Fruit fly (Drosophila melanogaster) whole organism, embryonic: Measurements from ENCODE around the gene CG34149.

ENCODE experiments used
- Antp ChIP-seq: fragments of 200-800 bp; sonication (Bioruptor generic); optimal IDR thresholded peaks from 3 replicates; lab custom pipeline; 2016; ENCODE audit warnings: missing biosample characterization, missing genetic modification characterization
- B-H1 ChIP-seq: fragments of 200-800 bp; sonication (Bioruptor generic); IDR thresholded peaks from 3 replicates; pipeline ENCODE4 v1.3.6; 2022; ENCODE audit warnings: missing biosample characterization, missing genetic modification characterization
- CG10267 ChIP-seq: fragments of 200-800 bp; sonication (Bioruptor generic); optimal IDR thresholded peaks from 2 replicates; lab custom pipeline; 2018; ENCODE audit warnings: missing biosample characterization, mild to moderate bottlenecking, missing genetic modification characterization, moderate library complexity
- CG10366 ChIP-seq: fragments of 200-800 bp; sonication (Bioruptor generic); IDR thresholded peaks from 2 replicates; pipeline ENCODE4 v1.3.6; 2022; ENCODE audit warnings: missing biosample characterization, missing genetic modification characterization
- CG15073 ChIP-seq: fragments of 200-800 bp; sonication (Bioruptor generic); optimal IDR thresholded peaks from 2 replicates; lab custom pipeline; 2016; ENCODE audit warnings: missing biosample characterization, missing genetic modification characterization
- CG15479 ChIP-seq: fragments of 200-800 bp; sonication (Bioruptor generic); optimal IDR thresholded peaks from 3 replicates; lab custom pipeline; 2019; ENCODE audit warnings: missing biosample characterization, mild to moderate bottlenecking, missing genetic modification characterization, moderate library complexity
- CG17385 ChIP-seq: fragments of 200-800 bp; sonication (Bioruptor generic); optimal IDR thresholded peaks from 3 replicates; lab custom pipeline; 2018; ENCODE audit warnings: missing biosample characterization, mild to moderate bottlenecking, missing genetic modification characterization
- CG17612 ChIP-seq: fragments of 200-800 bp; sonication (Bioruptor generic); IDR thresholded peaks from 2 replicates; pipeline ENCODE4 v1.3.6; 2022; ENCODE audit warnings: missing biosample characterization, missing genetic modification characterization
- CG18619 ChIP-seq: fragments of 200-800 bp; sonication (Bioruptor generic); optimal IDR thresholded peaks from 3 replicates; lab custom pipeline; 2017; ENCODE audit warnings: missing biosample characterization, mild to moderate bottlenecking, missing genetic modification characterization
- CG2116 ChIP-seq: fragments of 200-800 bp; sonication (Bioruptor generic); optimal IDR thresholded peaks from 3 replicates; lab custom pipeline; 2018; ENCODE audit warnings: missing biosample characterization, mild to moderate bottlenecking, missing genetic modification characterization
- CG2129 ChIP-seq: fragments of 200-800 bp; sonication (Bioruptor generic); IDR thresholded peaks from 2 replicates; pipeline ENCODE4 v1.3.6; 2022; ENCODE audit warnings: missing biosample characterization, missing genetic modification characterization; ENCODE audit not compliant: partially characterized antibody
- CG2889 ChIP-seq: fragments of 200-800 bp; sonication (Bioruptor generic); IDR thresholded peaks from 3 replicates; pipeline ENCODE4 v1.3.6; 2022; ENCODE audit warnings: missing biosample characterization, missing genetic modification characterization
- CG30020 ChIP-seq: fragments of 200-800 bp; optimal IDR thresholded peaks from 2 replicates; lab custom pipeline; 2019; ENCODE audit warnings: missing biosample characterization, mild to moderate bottlenecking, missing genetic modification characterization, moderate library complexity
- CG31388 ChIP-seq: fragments of 200-800 bp; sonication (Bioruptor generic); optimal IDR thresholded peaks from 2 replicates; lab custom pipeline; 2016; ENCODE audit warnings: missing biosample characterization, missing genetic modification characterization
- CG33557 ChIP-seq: fragments of 200-800 bp; sonication (Bioruptor generic); optimal IDR thresholded peaks from 2 replicates; lab custom pipeline; 2019; ENCODE audit warnings: missing biosample characterization, mild to moderate bottlenecking, missing genetic modification characterization, moderate library complexity
- CG3726 ChIP-seq: fragments of 200-800 bp; sonication (Bioruptor generic); IDR thresholded peaks from 3 replicates; pipeline ENCODE4, ENCODE4 v1.3.6; 2022; ENCODE audit warnings: missing biosample characterization, missing genetic modification characterization
- CG6175 ChIP-seq: fragments of 200-800 bp; sonication (Bioruptor generic); IDR thresholded peaks from 3 replicates; pipeline ENCODE4 v1.3.6; 2022; ENCODE audit warnings: missing biosample characterization, missing genetic modification characterization
- CG6854 ChIP-seq: fragments of 200-800 bp; sonication (Bioruptor generic); optimal IDR thresholded peaks from 3 replicates; lab custom pipeline; 2017; ENCODE audit warnings: missing biosample characterization, mild to moderate bottlenecking, missing genetic modification characterization
- CG7357 ChIP-seq: fragments of 200-800 bp; sonication (Bioruptor generic); IDR thresholded peaks from 3 replicates; pipeline ENCODE4 v1.3.6; 2022; ENCODE audit warnings: missing biosample characterization, missing genetic modification characterization
- CG7839 ChIP-seq: fragments of 200-800 bp; sonication (Bioruptor generic); optimal IDR thresholded peaks from 3 replicates; lab custom pipeline; 2018; ENCODE audit warnings: missing biosample characterization, mild to moderate bottlenecking, missing genetic modification characterization, moderate library complexity
- CG8359 ChIP-seq: fragments of 200-800 bp; sonication (Bioruptor generic); optimal IDR thresholded peaks from 2 replicates; lab custom pipeline; 2017; ENCODE audit warnings: missing biosample characterization, mild to moderate bottlenecking, missing genetic modification characterization, borderline replicate concordance
- CG8765 ChIP-seq: fragments of 200-800 bp; sonication (Bioruptor generic); IDR thresholded peaks from 2 replicates; pipeline ENCODE4 v1.3.6; 2022; ENCODE audit warnings: missing biosample characterization, missing genetic modification characterization
- CoRest ChIP-seq: fragments of 200-800 bp; sonication (Bioruptor generic); optimal IDR thresholded peaks from 3 replicates; lab custom pipeline; 2018; ENCODE audit warnings: missing biosample characterization, mild to moderate bottlenecking, missing genetic modification characterization, moderate library complexity
- Deaf1 ChIP-seq: fragments of 200-800 bp; optimal IDR thresholded peaks from 3 replicates; lab custom pipeline; 2019; ENCODE audit warnings: missing biosample characterization, mild to moderate bottlenecking, missing genetic modification characterization, moderate library complexity
- Dip3 ChIP-seq: fragments of 200-800 bp; sonication (Bioruptor generic); optimal IDR thresholded peaks from 3 replicates; lab custom pipeline; 2016; ENCODE audit warnings: missing biosample characterization, missing genetic modification characterization
- Drgx ChIP-seq: fragments of 200-800 bp; sonication (Bioruptor generic); IDR thresholded peaks from 2 replicates; pipeline ENCODE4 v1.3.6; 2022; ENCODE audit warnings: missing biosample characterization, missing genetic modification characterization
- E2f1 ChIP-seq: fragments of 200-800 bp; sonication (Bioruptor generic); IDR thresholded peaks from 2 replicates; pipeline ENCODE4 v1.3.6; 2022; ENCODE audit warnings: missing biosample characterization, missing genetic modification characterization
- ERR ChIP-seq: fragments of 200-800 bp; sonication (Bioruptor generic); optimal IDR thresholded peaks from 2 replicates; lab custom pipeline; 2016; ENCODE audit warnings: missing biosample characterization, missing genetic modification characterization
- Elba2 ChIP-seq: fragments of 200-800 bp; sonication (Bioruptor generic); optimal IDR thresholded peaks from 3 replicates; lab custom pipeline; 2016; ENCODE audit warnings: missing biosample characterization, missing genetic modification characterization
- Fer2 ChIP-seq: fragments of 200-800 bp; sonication (Bioruptor generic); optimal IDR thresholded peaks from 2 replicates; lab custom pipeline; 2018; ENCODE audit warnings: missing biosample characterization, mild to moderate bottlenecking, missing genetic modification characterization, moderate library complexity
- Fer3 ChIP-seq: fragments of 200-800 bp; sonication (Bioruptor generic); optimal IDR thresholded peaks from 2 replicates; lab custom pipeline; 2018; ENCODE audit warnings: missing biosample characterization, mild to moderate bottlenecking, missing genetic modification characterization, moderate library complexity
- HLHmδ ChIP-seq: fragments of 200-800 bp; sonication (Bioruptor generic); optimal IDR thresholded peaks from 2 replicates; lab custom pipeline; 2018; ENCODE audit warnings: missing biosample characterization, mild to moderate bottlenecking, missing genetic modification characterization, moderate library complexity
- MTF-1 ChIP-seq: fragments of 200-800 bp; sonication (Bioruptor generic); optimal IDR thresholded peaks from 2 replicates; lab custom pipeline; 2018; ENCODE audit warnings: missing biosample characterization, mild to moderate bottlenecking, missing genetic modification characterization, borderline replicate concordance
- Mad ChIP-seq: fragments of 200-800 bp; sonication (Bioruptor generic); optimal IDR thresholded peaks from 2 replicates; lab custom pipeline; 2016; ENCODE audit warnings: missing biosample characterization, missing genetic modification characterization
- Max ChIP-seq: fragments of 200-800 bp; sonication (Bioruptor generic); optimal IDR thresholded peaks from 2 replicates; lab custom pipeline; 2016; ENCODE audit warnings: missing biosample characterization, mild to moderate bottlenecking, missing genetic modification characterization
- Mes4 ChIP-seq: fragments of 200-800 bp; sonication (Bioruptor generic); optimal IDR thresholded peaks from 2 replicates; lab custom pipeline; 2016; ENCODE audit warnings: missing biosample characterization, missing genetic modification characterization
- Myb ChIP-seq: fragments of 200-800 bp; sonication (Bioruptor generic); optimal IDR thresholded peaks from 2 replicates; lab custom pipeline; 2016; ENCODE audit warnings: missing biosample characterization, missing genetic modification characterization
- NFAT ChIP-seq: fragments of 200-800 bp; sonication (Bioruptor generic); IDR thresholded peaks from 2 replicates; pipeline ENCODE4 v1.3.6; 2022; ENCODE audit warnings: missing biosample characterization, missing genetic modification characterization
- Sox102F ChIP-seq: fragments of 200-800 bp; sonication (Bioruptor generic); optimal IDR thresholded peaks from 2 replicates; lab custom pipeline; 2018; ENCODE audit warnings: missing biosample characterization, mild to moderate bottlenecking, missing genetic modification characterization, moderate library complexity
- caup ChIP-seq: fragments of 200-800 bp; sonication (Bioruptor generic); optimal IDR thresholded peaks from 3 replicates; lab custom pipeline; 2017; ENCODE audit warnings: missing biosample characterization, mild to moderate bottlenecking, missing genetic modification characterization, moderate library complexity; ENCODE audit not compliant: severe bottlenecking
- disco-r ChIP-seq: fragments of 200-800 bp; sonication (Bioruptor generic); optimal IDR thresholded peaks from 2 replicates; lab custom pipeline; 2016; ENCODE audit warnings: missing biosample characterization, missing genetic modification characterization
- en ChIP-seq: fragments of 200-800 bp; sonication (Bioruptor generic); optimal IDR thresholded peaks from 2 replicates; lab custom pipeline; 2016; ENCODE audit warnings: missing biosample characterization, missing genetic modification characterization
- gsb ChIP-seq: fragments of 200-800 bp; sonication (Bioruptor generic); IDR thresholded peaks from 2 replicates; pipeline ENCODE4 v1.3.6; 2022; ENCODE audit warnings: missing biosample characterization, missing genetic modification characterization
- ind ChIP-seq: fragments of 200-800 bp; sonication (Bioruptor generic); optimal IDR thresholded peaks from 3 replicates; lab custom pipeline; 2016; ENCODE audit warnings: missing biosample characterization, missing genetic modification characterization
- kah ChIP-seq: fragments of 200-800 bp; sonication (Bioruptor generic); optimal IDR thresholded peaks from 2 replicates; lab custom pipeline; 2018; ENCODE audit warnings: missing biosample characterization, mild to moderate bottlenecking, missing genetic modification characterization
- lov ChIP-seq, 2 experiments: fragments of 200-800 bp in 1 of 2; fragments of >200 bp in 1 of 2; sonication (Bioruptor generic) in 1 of 2; IDR thresholded peaks in 1 of 2; optimal IDR thresholded peaks in 1 of 2; 2 replicates in 1 of 2; 3 replicates in 1 of 2; pipeline versions ENCODE4 v1.3.6 to Lab custom; 2017 to 2022; ENCODE audit warnings: missing biosample characterization in 1 of 2, missing genetic modification characterization in 1 of 2
- pita ChIP-seq: fragments of 200-800 bp; sonication (Bioruptor generic); optimal IDR thresholded peaks from 2 replicates; lab custom pipeline; 2017; ENCODE audit warnings: missing biosample characterization, mild to moderate bottlenecking, missing genetic modification characterization
- schlank ChIP-seq: fragments of 200-800 bp; sonication (Bioruptor generic); optimal IDR thresholded peaks from 2 replicates; lab custom pipeline; 2018; ENCODE audit warnings: missing biosample characterization, mild to moderate bottlenecking, missing genetic modification characterization
- sr ChIP-seq: fragments of 200-800 bp; sonication (Bioruptor generic); IDR thresholded peaks from 3 replicates; pipeline ENCODE4 v1.3.6; 2022; ENCODE audit warnings: missing biosample characterization, missing genetic modification characterization
- stc ChIP-seq: fragments of 200-800 bp; sonication (Bioruptor generic); IDR thresholded peaks from 2 replicates; pipeline ENCODE4 v1.3.6; 2022; ENCODE audit warnings: missing biosample characterization, missing genetic modification characterization
- yki ChIP-seq: fragments of >200 bp; optimal IDR thresholded peaks from 3 replicates; lab custom pipeline; 2018
- zen ChIP-seq: fragments of 200-800 bp; sonication (Bioruptor generic); optimal IDR thresholded peaks from 3 replicates; lab custom pipeline; 2018; ENCODE audit warnings: missing biosample characterization, mild to moderate bottlenecking, missing genetic modification characterization, moderate library complexity

The CG34149 gene

dm6 chr3R:22420911-22421310 is 41.0 kb downstream of the CG34149 start, which contains the start of the genes Nop56 and mats (continued):
- TF ChIP-seq MTF-1 (GFP tag; lab: Kevin White, UChicago) (no peak), stc (no peak), CG17612 (GFP tag; lab: Robert Waterston, UW) (no peak), Fer3 (peak; percentile 17), pita (GFP tag; lab: Kevin White, UChicago) (no peak), CG15073 (GFP tag; lab: Kevin White, UChicago) (no peak), CG3726 (GFP tag; lab: Robert Waterston, UW) (no peak), Fer2 (tag; lab: Kevin White, UChicago) (no peak), CG2889 (GFP tag; lab: Robert Waterston, UW) (no peak), yki (no peak), Mad (GFP tag; lab: Kevin White, UChicago) (peak; percentile 22), Antp (GFP tag; lab: Kevin White, UChicago) (no peak), CG33557 (GFP tag; lab: Kevin White, UChicago) (no peak), gsb (GFP tag; lab: Robert Waterston, UW) (no peak), CG30020 (peak; percentile 48), lov (optimal IDR thresholded peaks at IDR 0.05; lab: Kevin White, UChicago) (no peak), lov (GFP tag; IDR thresholded peaks at IDR 0.05; lab: Robert Waterston, UW) (no peak), kah (GFP tag; lab: Kevin White, UChicago) (no peak), zen (peak; percentile 13), en (GFP tag; lab: Kevin White, UChicago) (no peak), E2f1 (no peak), CG2116 (GFP tag; lab: Kevin White, UChicago) (peak; percentile 43), CG7839 (tag; lab: Kevin White, UChicago) (no peak), Myb (peak; percentile 11), Drgx (GFP tag; lab: Robert Waterston, UW) (no peak), CoRest (tag; lab: Kevin White, UChicago) (no peak), CG18619 (no peak), disco-r (GFP tag; lab: Kevin White, UChicago) (no peak), CG10267 (tag; lab: Kevin White, UChicago) (peak; percentile 62), CG2129 (GFP tag; lab: Robert Waterston, UW) (no peak), CG7357 (no peak), CG8359 (GFP tag; lab: Kevin White, UChicago) (no peak), Max (GFP tag; lab: Kevin White, UChicago) (peak; percentile 98), CG6854 (GFP tag; lab: Kevin White, UChicago) (no peak), CG17385 (GFP tag; lab: Kevin White, UChicago) (peak; percentile 2), CG10366 (GFP tag; lab: Robert Waterston, UW) (no peak), Mes4 (GFP tag; lab: Kevin White, UChicago) (no peak), HLHmδ (no peak), caup (GFP tag; lab: Kevin White, UChicago) (peak; percentile 33), CG15479 (peak; percentile 43), B-H1 (GFP tag; lab: Robert Waterston, UW) (no peak), NFAT (GFP tag; lab: Robert Waterston, UW) (peak; percentile 13; the same call in 1 of the 2 replicates), Deaf1 (no peak), ERR (GFP tag; lab: Kevin White, UChicago) (no peak), Elba2 (GFP tag; lab: Kevin White, UChicago) (peak; percentile 84), CG8765 (GFP tag; lab: Robert Waterston, UW) (no peak), schlank (tag; lab: Kevin White, UChicago) (no peak), Dip3 (GFP tag; lab: Kevin White, UChicago) (no peak), CG31388 (no peak), ind (GFP tag; lab: Kevin White, UChicago) (no peak), CG6175 (GFP tag; lab: Robert Waterston, UW) (no peak), Sox102F (GFP tag; lab: Kevin White, UChicago) (no peak), sr (GFP tag; lab: Robert Waterston, UW) (no peak)
